Worm (Caenorhabditis elegans) whole organism, L1 larva: ENCODE results near the gene F31E3.6.
"Not testable (repeated sequence)": the region's sequence is repeated elsewhere in the genome, so short reads cannot be mapped to it uniquely, and the experiment has no call there.

Experiments
- ces-1 ChIP-seq: fragments of 150-350 bp; optimal IDR thresholded peaks from 2 replicates; lab custom pipeline; 2014; ENCODE audit warnings: missing biosample characterization, missing genetic modification reagents, missing genetic modification characterization
- nhr-84 ChIP-seq: sonication (generic microtip); optimal IDR thresholded peaks from 2 replicates; lab custom pipeline; 2017; ENCODE audit warnings: missing biosample characterization, missing genetic modification characterization
- nhr-90 ChIP-seq: sonication (generic microtip); optimal IDR thresholded peaks from 2 replicates; lab custom pipeline; 2016; ENCODE audit warnings: mild to moderate bottlenecking, missing genetic modification characterization, missing compliant biosample characterization; ENCODE audit not compliant: poor library complexity
- unc-62 ChIP-seq: fragments of 150-350 bp; optimal IDR thresholded peaks from 2 replicates; lab custom pipeline; 2014; ENCODE audit warnings: missing biosample characterization, missing genetic modification reagents, missing genetic modification characterization

DNA sequence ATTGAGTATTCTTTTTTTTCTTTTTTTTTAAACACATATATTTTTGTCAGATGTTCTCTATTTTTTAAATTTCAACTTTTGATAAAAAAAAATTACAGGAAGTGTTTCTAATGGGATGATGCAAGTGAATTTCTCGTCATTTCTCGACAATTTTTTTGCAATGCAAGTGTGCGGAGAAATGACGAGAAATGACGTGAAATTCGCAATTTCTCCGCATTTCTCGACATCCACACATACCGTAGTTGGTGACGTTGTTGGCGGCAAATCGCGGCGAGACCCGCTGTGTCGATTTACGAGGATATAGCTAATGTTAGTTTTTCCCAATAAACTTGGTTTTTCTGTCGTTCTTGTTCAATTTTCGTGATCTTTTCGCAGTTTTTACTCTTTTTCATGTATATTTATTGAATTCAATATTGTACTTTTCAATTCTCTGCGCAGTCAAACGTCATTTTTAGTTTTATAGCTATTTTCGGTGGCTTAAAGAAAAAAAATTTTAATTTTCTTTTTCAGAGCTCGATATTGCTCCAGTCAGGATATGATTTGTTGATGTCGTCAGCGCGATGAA lies at the start of gene F31E3.6:
- not testable (repeated sequence) for TF ChIP-seq nhr-90 (tag; lab: Kevin White, UChicago); ces-1 (GFP tag; lab: Kevin White, UChicago); unc-62 (GFP tag; lab: Kevin White, UChicago); nhr-84 (tag; lab: Kevin White, UChicago)
